Fruit fly (Drosophila melanogaster) whole organism, embryonic: Measurements from ENCODE around the gene fog.

Experiments used
- CG11560 ChIP-seq: fragments of 200-800 bp; sonication (Bioruptor generic); IDR thresholded peaks from 3 replicates; pipeline ENCODE4 v1.3.6; 2022; ENCODE audit warnings: missing biosample characterization, missing genetic modification characterization
- CG8359 ChIP-seq: fragments of 200-800 bp; sonication (Bioruptor generic); optimal IDR thresholded peaks from 2 replicates; lab custom pipeline; 2017; ENCODE audit warnings: missing biosample characterization, mild to moderate bottlenecking, missing genetic modification characterization, borderline replicate concordance
- CG9817 ChIP-seq: fragments of 200-800 bp; sonication (Bioruptor generic); optimal IDR thresholded peaks from 2 replicates; lab custom pipeline; 2018; ENCODE audit warnings: missing biosample characterization, mild to moderate bottlenecking, missing genetic modification characterization, moderate library complexity
- cad ChIP-seq: fragments of >200 bp; optimal IDR thresholded peaks from 2 replicates; lab custom pipeline; 2017; ENCODE audit warnings: missing biosample characterization, missing genetic modification characterization
- org-1 ChIP-seq: fragments of 200-800 bp; sonication (Bioruptor generic); optimal IDR thresholded peaks from 2 replicates; lab custom pipeline; 2017; ENCODE audit warnings: missing biosample characterization, missing genetic modification characterization

- TF ChIP-seq cad (GFP tag; lab: Kevin White, UChicago), result no peak
- no peak for TF ChIP-seq CG9817 (tag; lab: Kevin White, UChicago)
- no peak for TF ChIP-seq CG8359 (GFP tag; lab: Kevin White, UChicago)
- no peak for TF ChIP-seq CG11560 (tag; lab: Robert Waterston, UW)
- no peak for TF ChIP-seq org-1 (GFP tag; lab: Kevin White, UChicago)
Measured at dm6 chrX:22796073-22796472, 58.9 kb downstream of the fog start.
